Worm (Caenorhabditis elegans) whole organism, young adult: ENCODE measurements around the gene Y57A10A.27.

ENCODE experiments used
- B0019.2 ChIP-seq: fragments of 200-800 bp; sonication (Bioruptor generic); conservative IDR thresholded peaks from 2 replicates; pipeline ENCODE4 v1.3.6; 2022; ENCODE audit warnings: missing genetic modification reagents, missing genetic modification characterization, missing compliant biosample characterization
- B0336.3 ChIP-seq: fragments of 200-800 bp; sonication (Bioruptor generic); IDR thresholded peaks from 2 replicates; pipeline ENCODE4 v1.3.6; 2022; ENCODE audit warnings: missing genetic modification characterization, missing compliant biosample characterization
- F33H1.4 ChIP-seq: fragments of 200-800 bp; sonication (Bioruptor generic); IDR thresholded peaks from 2 replicates; pipeline ENCODE4 v1.3.6; 2022; ENCODE audit warnings: missing genetic modification reagents, missing genetic modification characterization, missing compliant biosample characterization
- F52B5.7 ChIP-seq: sonication (generic microtip); optimal IDR thresholded peaks from 2 replicates; lab custom pipeline; 2016; ENCODE audit warnings: mild to moderate bottlenecking, missing genetic modification characterization, missing compliant biosample characterization
- F55B11.4 ChIP-seq: sonication (generic microtip); optimal IDR thresholded peaks from 2 replicates; lab custom pipeline; 2016; ENCODE audit warnings: missing compliant biosample characterization, missing genetic modification characterization, borderline replicate concordance; ENCODE audit not compliant: insufficient read depth
- Y53G8AR.9 ChIP-seq: fragments of 200-800 bp; sonication (Bioruptor generic); conservative IDR thresholded peaks from 2 replicates; pipeline ENCODE4 v1.3.6; 2022; ENCODE audit warnings: missing genetic modification reagents, missing genetic modification characterization, missing compliant biosample characterization
- Y79H2A.3 ChIP-seq: fragments of 200-800 bp; sonication (Bioruptor generic); conservative IDR thresholded peaks from 2 replicates; pipeline ENCODE4 v1.3.6; 2022; ENCODE audit warnings: missing genetic modification reagents, missing genetic modification characterization, missing compliant biosample characterization
- aptf-3 ChIP-seq: fragments of 200-800 bp; sonication (Bioruptor generic); IDR thresholded peaks from 2 replicates; pipeline ENCODE4 v1.3.6; 2022; ENCODE audit warnings: missing genetic modification characterization, missing compliant biosample characterization
- attf-5 ChIP-seq: fragments of 200-800 bp; sonication (Bioruptor generic); optimal IDR thresholded peaks from 2 replicates; lab custom pipeline; 2018; ENCODE audit warnings: mild to moderate bottlenecking, missing genetic modification characterization, missing compliant biosample characterization
- ccch-3 ChIP-seq: fragments of 200-800 bp; sonication (Bioruptor generic); optimal IDR thresholded peaks from 2 replicates; lab custom pipeline; 2018; ENCODE audit warnings: mild to moderate bottlenecking, missing genetic modification characterization, missing compliant biosample characterization
- cebp-1 ChIP-seq, 2 experiments: fragments of 200-800 bp in 1 of 2; sonication (Bioruptor generic) in 1 of 2; sonication (generic microtip) in 1 of 2; IDR thresholded peaks in 1 of 2; optimal IDR thresholded peaks in 1 of 2; 2 replicates each; pipeline versions ENCODE4 v1.3.6 to Lab custom; 2017 to 2022; ENCODE audit warnings: missing compliant biosample characterization in 2 of 2, missing genetic modification characterization in 2 of 2, mild to moderate bottlenecking in 1 of 2, missing genetic modification reagents in 1 of 2, moderate library complexity in 1 of 2
- ceh-100 ChIP-seq: fragments of 200-800 bp; sonication (Bioruptor generic); IDR thresholded peaks from 2 replicates; pipeline ENCODE4 v1.3.6; 2022; ENCODE audit warnings: missing genetic modification reagents, missing genetic modification characterization, missing compliant biosample characterization
- chd-7 ChIP-seq: sonication (generic microtip); optimal IDR thresholded peaks from 2 replicates; lab custom pipeline; 2016; ENCODE audit warnings: mild to moderate bottlenecking, missing genetic modification characterization, moderate library complexity, missing compliant biosample characterization
- die-1 ChIP-seq: sonication (generic microtip); optimal IDR thresholded peaks from 2 replicates; lab custom pipeline; 2016; ENCODE audit warnings: missing genotype, mild to moderate bottlenecking, missing genetic modification characterization, missing compliant biosample characterization
- dox-1 ChIP-seq: fragments of 200-800 bp; sonication (Bioruptor generic); IDR thresholded peaks from 2 replicates; pipeline ENCODE4 v1.3.6; 2022; ENCODE audit warnings: missing genetic modification reagents, missing genetic modification characterization, missing compliant biosample characterization
- efl-1 ChIP-seq: fragments of 150-350 bp; optimal IDR thresholded peaks from 2 replicates; lab custom pipeline; 2014; ENCODE audit warnings: missing biosample characterization, missing genetic modification reagents, missing genetic modification characterization
- egl-44 ChIP-seq: fragments of 200-800 bp; sonication (Bioruptor generic); IDR thresholded peaks from 2 replicates; pipeline ENCODE4 v1.3.6; 2022; ENCODE audit warnings: missing genetic modification reagents, missing genetic modification characterization, missing compliant biosample characterization
- egrh-3 ChIP-seq: fragments of 200-800 bp; sonication (Bioruptor generic); IDR thresholded peaks from 2 replicates; pipeline ENCODE4 v1.3.6; 2022; ENCODE audit warnings: missing genetic modification reagents, missing genetic modification characterization, missing compliant biosample characterization
- ekl-4 ChIP-seq: fragments of 200-800 bp; sonication (Bioruptor generic); IDR thresholded peaks from 2 replicates; pipeline ENCODE4 v1.3.6; 2022; ENCODE audit warnings: missing genetic modification reagents, missing genetic modification characterization, missing compliant biosample characterization
- gei-17 ChIP-seq: fragments of 200-800 bp; sonication (Bioruptor generic); optimal IDR thresholded peaks from 2 replicates; lab custom pipeline; 2018; ENCODE audit warnings: mild to moderate bottlenecking, missing genetic modification characterization, missing compliant biosample characterization
- hmg-1.2 ChIP-seq: fragments of 200-800 bp; sonication (Bioruptor generic); IDR thresholded peaks from 2 replicates; pipeline ENCODE4 v1.3.6; 2022; ENCODE audit warnings: missing genetic modification reagents, missing genetic modification characterization, missing compliant biosample characterization
- hmg-20 ChIP-seq: fragments of 200-800 bp; sonication (Bioruptor generic); IDR thresholded peaks from 2 replicates; pipeline ENCODE4 v1.3.6; 2022; ENCODE audit warnings: missing genetic modification reagents, missing genetic modification characterization, missing compliant biosample characterization
- let-607 ChIP-seq, 2 experiments: fragments of 200-800 bp in 1 of 2; sonication (Bioruptor generic) in 1 of 2; sonication (generic microtip) in 1 of 2; optimal IDR thresholded peaks; 2 replicates each; lab custom pipeline; 2016 to 2018; ENCODE audit warnings: mild to moderate bottlenecking in 2 of 2, missing compliant biosample characterization in 2 of 2, missing genetic modification characterization in 2 of 2, moderate library complexity in 2 of 2, missing genotype in 1 of 2
- lsl-1 ChIP-seq: fragments of 200-800 bp; sonication (Bioruptor generic); optimal IDR thresholded peaks from 2 replicates; lab custom pipeline; 2018; ENCODE audit warnings: mild to moderate bottlenecking, missing genetic modification characterization, moderate library complexity, missing compliant biosample characterization
- madf-3 ChIP-seq: fragments of 200-800 bp; sonication (Bioruptor generic); IDR thresholded peaks from 2 replicates; pipeline ENCODE4 v1.3.6; 2022; ENCODE audit warnings: missing genetic modification reagents, missing genetic modification characterization, missing compliant biosample characterization
- madf-6 ChIP-seq: fragments of 200-800 bp; sonication (Bioruptor generic); IDR thresholded peaks from 2 replicates; pipeline ENCODE4 v1.3.6; 2022; ENCODE audit warnings: missing genetic modification reagents, missing genetic modification characterization, missing compliant biosample characterization
- mcd-1 ChIP-seq: fragments of 200-800 bp; sonication (Bioruptor generic); IDR thresholded peaks from 2 replicates; pipeline ENCODE4 v1.3.6; 2022; ENCODE audit warnings: missing genetic modification reagents, missing genetic modification characterization, missing compliant biosample characterization
- mes-4 ChIP-seq: sonication (generic microtip); optimal IDR thresholded peaks from 2 replicates; lab custom pipeline; 2016; ENCODE audit warnings: missing genotype, missing genetic modification characterization, missing compliant biosample characterization
- nfya-1 ChIP-seq: sonication (generic microtip); optimal IDR thresholded peaks from 2 replicates; lab custom pipeline; 2017; ENCODE audit warnings: antibody characterized with exemption, missing compliant biosample characterization, missing genetic modification characterization, borderline replicate concordance; ENCODE audit not compliant: insufficient read depth
- rcor-1 ChIP-seq: fragments of 200-800 bp; sonication (Bioruptor generic); IDR thresholded peaks from 2 replicates; pipeline ENCODE4 v1.3.6; 2022; ENCODE audit warnings: missing genetic modification reagents, missing genetic modification characterization, missing compliant biosample characterization
- rec-8 ChIP-seq, 2 experiments: sonication (generic microtip); optimal IDR thresholded peaks; 2 replicates each; lab custom pipeline; 2016; ENCODE audit warnings: mild to moderate bottlenecking in 2 of 2, missing genetic modification characterization in 2 of 2, missing genetic modification reagents in 2 of 2, missing genotype in 2 of 2, missing biosample characterization in 1 of 2, missing compliant biosample characterization in 1 of 2, moderate library complexity in 1 of 2
- snpc-1.1 ChIP-seq: sonication (generic microtip); optimal IDR thresholded peaks from 2 replicates; lab custom pipeline; 2017; ENCODE audit warnings: missing genetic modification characterization, mild to moderate bottlenecking, missing compliant biosample characterization, antibody characterized with exemption, moderate library complexity, missing genotype, missing genetic modification reagents; ENCODE audit not compliant: insufficient read depth
- snpc-3.4 ChIP-seq: sonication (generic microtip); optimal IDR thresholded peaks from 2 replicates; lab custom pipeline; 2017; ENCODE audit warnings: missing genetic modification characterization, mild to moderate bottlenecking, missing compliant biosample characterization, antibody characterized with exemption, moderate library complexity, missing genotype, missing genetic modification reagents
- snpc-4 ChIP-seq, 5 experiments: fragments of 150-350 bp in 1 of 5; sonication (generic microtip) in 4 of 5; optimal IDR thresholded peaks; 2 replicates each; lab custom pipeline; 2014 to 2018; ENCODE audit warnings: missing genetic modification characterization in 5 of 5, missing biosample characterization in 3 of 5, antibody characterized with exemption in 2 of 5, mild to moderate bottlenecking in 2 of 5, missing compliant biosample characterization in 2 of 5, missing genotype in 2 of 5, moderate library complexity in 2 of 5, missing genetic modification reagents in 1 of 5
- tbp1 ChIP-seq: fragments of 200-800 bp; sonication (Bioruptor generic); optimal IDR thresholded peaks from 2 replicates; lab custom pipeline; 2018; ENCODE audit warnings: mild to moderate bottlenecking, missing genetic modification characterization, missing compliant biosample characterization
- tbx-9 ChIP-seq: sonication (generic microtip); optimal IDR thresholded peaks from 2 replicates; lab custom pipeline; 2016; ENCODE audit warnings: borderline replicate concordance, missing genetic modification characterization, inconsistent platforms, missing compliant biosample characterization
- zfh-2 ChIP-seq: fragments of 200-800 bp; sonication (Bioruptor generic); conservative IDR thresholded peaks from 2 replicates; pipeline ENCODE4 v1.3.6; 2022; ENCODE audit warnings: missing genetic modification reagents, missing genetic modification characterization, missing compliant biosample characterization
- ztf-28 ChIP-seq: fragments of 200-800 bp; sonication (Bioruptor generic); IDR thresholded peaks from 2 replicates; pipeline ENCODE4 v1.3.6; 2022; ENCODE audit warnings: missing genetic modification reagents, missing genetic modification characterization, missing compliant biosample characterization

Y57A10A.27 gene

ce11 chrII:12237555-12237954 lies 37.3 kb downstream of the Y57A10A.27 start:
- TF ChIP-seq chd-7 (tag; lab: Kevin White, UChicago), result no peak
- no peak for TF ChIP-seq madf-6 (GFP tag; lab: Robert Waterston, UW)
- no peak for TF ChIP-seq nfya-1 (tag; lab: Kevin White, UChicago)
- TF ChIP-seq let-607 (tag; optimal IDR thresholded peaks at IDR 0.05; lab: Kevin White, UChicago), result peak in 1 of 2 experiments; percentile 78

ce11 chrII:12228005-12228404 lies 46.8 kb downstream of the Y57A10A.27 start, which contains the start of gene sinh-1:
Gene sinh-1 (plus strand): TSS chrII:12228305.
- TF ChIP-seq attf-5, result no peak

ce11 chrII:12226192-12226591 lies 48.7 kb downstream of the Y57A10A.27 start:
- TF ChIP-seq zfh-2 (GFP tag; lab: Robert Waterston, UW), result peak; percentile 45; the same call in 1 of the 2 replicates
- TF ChIP-seq egrh-3 (GFP tag; lab: Robert Waterston, UW), result peak; percentile 57; the same call in 1 of the 2 replicates
- TF ChIP-seq gei-17 (GFP tag; lab: Kevin White, UChicago), result no peak

- TF ChIP-seq lsl-1, result peak; percentile 51
- TF ChIP-seq snpc-3.4 (tag; lab: Kevin White, UChicago), result no peak
- TF ChIP-seq F33H1.4 (GFP tag; lab: Robert Waterston, UW), result peak; percentile 83
- no peak for TF ChIP-seq ceh-100 (GFP tag; lab: Robert Waterston, UW)
- peak; percentile 55 for TF ChIP-seq efl-1 (GFP tag; lab: Kevin White, UChicago)
- TF ChIP-seq hmg-1.2 (GFP tag; lab: Robert Waterston, UW), result peak; percentile 15; the same call in 1 of the 2 replicates
- TF ChIP-seq mcd-1 (GFP tag; lab: Robert Waterston, UW), result no peak
- no peak for TF ChIP-seq aptf-3
- no peak for TF ChIP-seq B0336.3
- TF ChIP-seq dox-1 (GFP tag; lab: Robert Waterston, UW), result peak; percentile 46; the same call in 1 of the 2 replicates
- TF ChIP-seq snpc-4 (GFP tag; optimal IDR thresholded peaks at IDR 0.05; lab: Kevin White, UChicago), result no peak
- peak in 1 of 4 experiments; percentile 14 for TF ChIP-seq snpc-4 (tag; optimal IDR thresholded peaks at IDR 0.05; lab: Kevin White, UChicago)
- no peak for TF ChIP-seq snpc-1.1 (tag; lab: Kevin White, UChicago)
- no peak for TF ChIP-seq die-1
- TF ChIP-seq madf-6 (GFP tag; lab: Robert Waterston, UW), result peak; percentile 11; the same call in 1 of the 2 replicates
- TF ChIP-seq, all 124 proteins: peak for 7
Observed at ce11 chrII:12224916-12225406, 49.9 kb downstream of the Y57A10A.27 start, which contains the start of the genes pqn-87 and rsr-2. Gene pqn-87 (minus strand): TSS chrII:12225086. Gene rsr-2 (plus strand): TSS chrII:12225356.

DNA sequence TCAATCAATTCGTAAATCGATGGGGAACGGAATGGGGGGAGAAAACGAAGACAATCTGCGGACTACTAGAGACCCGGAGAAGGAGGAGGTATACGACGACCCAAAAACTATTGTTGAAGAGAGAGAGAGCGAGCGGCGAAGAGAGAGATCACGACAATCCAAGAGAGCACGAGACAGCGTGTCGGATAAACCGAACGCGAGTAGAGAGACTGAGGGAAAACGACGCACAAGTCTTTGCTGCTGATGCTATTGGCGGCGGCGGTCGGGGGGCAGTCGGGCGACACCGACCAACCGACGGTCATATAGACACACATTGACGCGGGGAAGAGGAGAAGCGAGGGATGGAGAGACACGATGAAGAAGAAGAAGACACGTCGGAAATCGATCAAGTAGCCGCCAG lies 52.3 kb downstream of the Y57A10A.27 start:
- TF ChIP-seq cebp-1 (GFP tag; IDR thresholded peaks at IDR 0.05; lab: Robert Waterston, UW), result no peak
- TF ChIP-seq cebp-1 (tag; optimal IDR thresholded peaks at IDR 0.05; lab: Kevin White, UChicago), result peak; percentile 76
- peak; percentile 83 for TF ChIP-seq rcor-1 (GFP tag; lab: Robert Waterston, UW)
- peak; percentile 30 for TF ChIP-seq F52B5.7 (tag; lab: Kevin White, UChicago)
- TF ChIP-seq rec-8 (tag; optimal IDR thresholded peaks at IDR 0.05; lab: Kevin White, UChicago), result no peak
- TF ChIP-seq die-1, result peak; percentile 36
- no peak for TF ChIP-seq B0019.2 (GFP tag; lab: Robert Waterston, UW)
- TF ChIP-seq egl-44 (GFP tag; lab: Robert Waterston, UW), result no peak
- TF ChIP-seq tbx-9, result no peak
- 0 out of 2 replicates have a peak, but pooled peaks have one; percentile 14 for TF ChIP-seq Y53G8AR.9 (GFP tag; lab: Robert Waterston, UW)
- TF ChIP-seq ztf-28 (GFP tag; lab: Robert Waterston, UW), result no peak
- TF ChIP-seq tbp1 (GFP tag; lab: Kevin White, UChicago), result peak; percentile 34
- no peak for TF ChIP-seq madf-3
- TF ChIP-seq F33H1.4 (GFP tag; lab: Robert Waterston, UW), result peak; percentile 10; the same call in 1 of the 2 replicates
- no peak for TF ChIP-seq ccch-3 (GFP tag; lab: Kevin White, UChicago)
- peak; percentile 79 for TF ChIP-seq ekl-4
- TF ChIP-seq F55B11.4 (tag; lab: Kevin White, UChicago), result no peak
- TF ChIP-seq hmg-20 (GFP tag; lab: Robert Waterston, UW), result peak; percentile 19; the same call in 1 of the 2 replicates
- TF ChIP-seq mcd-1 (GFP tag; lab: Robert Waterston, UW), result peak; percentile 68
- TF ChIP-seq mes-4 (tag; lab: Kevin White, UChicago), result no peak
- no peak for TF ChIP-seq Y79H2A.3 (GFP tag; lab: Robert Waterston, UW)
